Fruit fly (Drosophila melanogaster) whole organism, embryonic: ENCODE data around the gene Atf3.

Source experiments
- Antp ChIP-seq: fragments of 200-800 bp; sonication (Bioruptor generic); optimal IDR thresholded peaks from 3 replicates; lab custom pipeline; 2016; ENCODE audit warnings: missing biosample characterization, missing genetic modification characterization
- B-H2 ChIP-seq: fragments of 200-800 bp; sonication (Bioruptor generic); optimal IDR thresholded peaks from 2 replicates; lab custom pipeline; 2018; ENCODE audit warnings: missing biosample characterization, mild to moderate bottlenecking, missing genetic modification characterization
- BEAF-32 ChIP-seq: fragments of 200-800 bp; sonication (Bioruptor generic); optimal IDR thresholded peaks from 3 replicates; lab custom pipeline; 2017; ENCODE audit warnings: missing biosample characterization, missing genetic modification characterization, mild to moderate bottlenecking, moderate library complexity, missing genetic modification reagents
- CG11696 ChIP-seq: fragments of 200-800 bp; sonication (Bioruptor generic); IDR thresholded peaks from 2 replicates; pipeline ENCODE4 v1.3.6; 2022; ENCODE audit warnings: missing biosample characterization, missing genetic modification characterization
- CG12071 ChIP-seq: fragments of 200-800 bp; sonication (Bioruptor generic); optimal IDR thresholded peaks from 3 replicates; lab custom pipeline; 2018; ENCODE audit warnings: missing biosample characterization, mild to moderate bottlenecking, missing genetic modification characterization
- CG12219 ChIP-seq: fragments of 200-800 bp; sonication (Bioruptor generic); optimal IDR thresholded peaks from 3 replicates; lab custom pipeline; 2018; ENCODE audit warnings: missing biosample characterization, mild to moderate bottlenecking, missing genetic modification characterization
- CG14014 ChIP-seq: fragments of 200-800 bp; sonication (Bioruptor generic); IDR thresholded peaks from 2 replicates; pipeline ENCODE4 v1.3.6; 2022; ENCODE audit warnings: missing biosample characterization, missing genetic modification characterization
- CG1602 ChIP-seq: fragments of 200-800 bp; sonication (Bioruptor generic); optimal IDR thresholded peaks from 3 replicates; lab custom pipeline; 2016; ENCODE audit warnings: missing biosample characterization, missing genetic modification characterization
- CG17802 ChIP-seq: fragments of 200-800 bp; sonication (Bioruptor generic); optimal IDR thresholded peaks from 2 replicates; lab custom pipeline; 2018; ENCODE audit warnings: missing biosample characterization, mild to moderate bottlenecking, missing genetic modification characterization, moderate library complexity
- CG2116 ChIP-seq: fragments of 200-800 bp; sonication (Bioruptor generic); optimal IDR thresholded peaks from 3 replicates; lab custom pipeline; 2018; ENCODE audit warnings: missing biosample characterization, mild to moderate bottlenecking, missing genetic modification characterization
- CG30403 ChIP-seq: fragments of 200-800 bp; sonication (Bioruptor generic); optimal IDR thresholded peaks from 3 replicates; lab custom pipeline; 2016; ENCODE audit warnings: missing biosample characterization, missing genetic modification characterization
- CG3065 ChIP-seq: fragments of 200-800 bp; sonication (Bioruptor generic); optimal IDR thresholded peaks from 2 replicates; lab custom pipeline; 2016; ENCODE audit warnings: missing biosample characterization, missing genetic modification characterization
- CG31388 ChIP-seq: fragments of 200-800 bp; sonication (Bioruptor generic); optimal IDR thresholded peaks from 2 replicates; lab custom pipeline; 2016; ENCODE audit warnings: missing biosample characterization, missing genetic modification characterization
- CG42726 ChIP-seq: fragments of 200-800 bp; sonication (Bioruptor generic); IDR thresholded peaks from 2 replicates; pipeline ENCODE4 v1.3.6; 2022; ENCODE audit warnings: missing biosample characterization, missing genetic modification characterization; ENCODE audit not compliant: partially characterized antibody
- CG7556 ChIP-seq: fragments of 200-800 bp; sonication (Bioruptor generic); optimal IDR thresholded peaks from 2 replicates; lab custom pipeline; 2017; ENCODE audit warnings: missing biosample characterization, mild to moderate bottlenecking, missing genetic modification characterization
- CG7786 ChIP-seq: fragments of 200-800 bp; sonication (Bioruptor generic); optimal IDR thresholded peaks from 2 replicates; lab custom pipeline; 2016; ENCODE audit warnings: missing biosample characterization, missing genetic modification characterization
- CG8089 ChIP-seq: fragments of 200-800 bp; sonication (Bioruptor generic); optimal IDR thresholded peaks from 3 replicates; lab custom pipeline; 2016; ENCODE audit warnings: missing biosample characterization, missing genetic modification characterization
- CG8944 ChIP-seq: fragments of 200-800 bp; sonication (Bioruptor generic); optimal IDR thresholded peaks from 3 replicates; lab custom pipeline; 2016; ENCODE audit warnings: missing biosample characterization, missing genetic modification characterization
- D ChIP-seq, 2 experiments: fragments of 200-800 bp in 1 of 2; fragments of >200 bp in 1 of 2; sonication (Bioruptor generic) in 1 of 2; optimal IDR thresholded peaks; 2 replicates in 1 of 2; 3 replicates in 1 of 2; lab custom pipeline; 2017; ENCODE audit warnings: mild to moderate bottlenecking in 1 of 2, missing biosample characterization in 1 of 2, missing genetic modification characterization in 1 of 2, missing genetic modification reagents in 1 of 2
- E2f1 ChIP-seq: fragments of 200-800 bp; sonication (Bioruptor generic); IDR thresholded peaks from 2 replicates; pipeline ENCODE4 v1.3.6; 2022; ENCODE audit warnings: missing biosample characterization, missing genetic modification characterization
- E2f2 ChIP-seq: fragments of 200-800 bp; sonication (Bioruptor generic); IDR thresholded peaks from 2 replicates; pipeline ENCODE4 v1.3.6; 2022; ENCODE audit warnings: missing biosample characterization, missing genetic modification characterization
- GATAe ChIP-seq: fragments of 200-800 bp; sonication (Bioruptor generic); conservative IDR thresholded peaks from 2 replicates; pipeline ENCODE4 v1.3.6; 2022; ENCODE audit warnings: missing biosample characterization, missing genetic modification characterization
- H15 ChIP-seq: fragments of 200-800 bp; sonication (Bioruptor generic); IDR thresholded peaks from 3 replicates; pipeline ENCODE4 v1.3.6; 2022; ENCODE audit warnings: missing biosample characterization, missing genetic modification characterization
- H2.0 ChIP-seq: fragments of 200-800 bp; sonication (Bioruptor generic); IDR thresholded peaks from 2 replicates; pipeline ENCODE4 v1.3.6; 2022; ENCODE audit warnings: missing biosample characterization, missing genetic modification characterization
- HmgZ ChIP-seq: fragments of 200-800 bp; sonication (Bioruptor generic); optimal IDR thresholded peaks from 2 replicates; lab custom pipeline; 2018; ENCODE audit warnings: missing biosample characterization, mild to moderate bottlenecking, missing genetic modification characterization
- Med ChIP-seq: fragments of 200-800 bp; sonication (Bioruptor generic); peaks from one replicate; lab custom pipeline; 2016; ENCODE audit warnings: missing biosample characterization, missing genetic modification characterization, mild to moderate bottlenecking, inconsistent platforms, moderate library complexity
- Optix ChIP-seq: fragments of 200-800 bp; sonication (Bioruptor generic); IDR thresholded peaks from 3 replicates; pipeline ENCODE4 v1.3.6; 2022; ENCODE audit warnings: missing biosample characterization, missing genetic modification characterization
- Ptx1 ChIP-seq: fragments of 200-800 bp; sonication (Bioruptor generic); IDR thresholded peaks from 2 replicates; pipeline ENCODE4 v1.3.6; 2022; ENCODE audit warnings: missing biosample characterization, missing genetic modification characterization
- Sry-δ ChIP-seq: fragments of 200-800 bp; sonication (Bioruptor generic); optimal IDR thresholded peaks from 2 replicates; lab custom pipeline; 2016; ENCODE audit warnings: missing biosample characterization, missing genetic modification characterization
- ab ChIP-seq: fragments of 200-800 bp; sonication (Bioruptor generic); optimal IDR thresholded peaks from 2 replicates; lab custom pipeline; 2016; ENCODE audit warnings: missing biosample characterization, missing genetic modification characterization
- ato ChIP-seq: fragments of 200-800 bp; sonication (Bioruptor generic); IDR thresholded peaks from 2 replicates; pipeline ENCODE4 v1.3.6; 2022; ENCODE audit warnings: missing biosample characterization, missing genetic modification characterization; ENCODE audit not compliant: partially characterized antibody
- chinmo ChIP-seq: fragments of 200-800 bp; sonication (Bioruptor generic); IDR thresholded peaks from 4 replicates; pipeline ENCODE4 v1.3.6; 2022; ENCODE audit warnings: missing biosample characterization, missing genetic modification characterization; ENCODE audit not compliant: partially characterized antibody
- dan ChIP-seq: fragments of 200-800 bp; sonication (Bioruptor generic); IDR thresholded peaks from 2 replicates; pipeline ENCODE4 v1.3.6; 2022; ENCODE audit warnings: missing biosample characterization, missing genetic modification characterization
- danr ChIP-seq: fragments of 200-800 bp; sonication (Bioruptor generic); IDR thresholded peaks from 2 replicates; pipeline ENCODE4 v1.3.6; 2022; ENCODE audit warnings: missing biosample characterization, missing genetic modification characterization
- emc ChIP-seq: fragments of 200-800 bp; sonication (Bioruptor generic); optimal IDR thresholded peaks from 2 replicates; lab custom pipeline; 2016; ENCODE audit warnings: missing biosample characterization, missing genetic modification characterization
- gfzf ChIP-seq: fragments of 200-800 bp; sonication (Bioruptor generic); optimal IDR thresholded peaks from 2 replicates; lab custom pipeline; 2016; ENCODE audit warnings: missing biosample characterization, mild to moderate bottlenecking, missing genetic modification characterization, moderate library complexity
- ham ChIP-seq: fragments of 200-800 bp; sonication (Bioruptor generic); IDR thresholded peaks from 2 replicates; pipeline ENCODE4 v1.3.6; 2022; ENCODE audit warnings: missing biosample characterization, missing genetic modification characterization
- hth ChIP-seq: fragments of >200 bp; optimal IDR thresholded peaks from 2 replicates; lab custom pipeline; 2017; ENCODE audit warnings: inconsistent platforms
- jing ChIP-seq: fragments of 200-800 bp; sonication (Bioruptor generic); optimal IDR thresholded peaks from 2 replicates; lab custom pipeline; 2018; ENCODE audit warnings: missing biosample characterization, mild to moderate bottlenecking, missing genetic modification characterization
- lilli ChIP-seq: fragments of 200-800 bp; sonication (Bioruptor generic); optimal IDR thresholded peaks from 3 replicates; lab custom pipeline; 2016; ENCODE audit warnings: missing biosample characterization, missing genetic modification characterization
- maf-S ChIP-seq: fragments of 200-800 bp; sonication (Bioruptor generic); optimal IDR thresholded peaks from 2 replicates; lab custom pipeline; 2016; ENCODE audit warnings: missing biosample characterization, missing genetic modification characterization
- nerfin-2 ChIP-seq: fragments of 200-800 bp; sonication (Bioruptor generic); IDR thresholded peaks from 2 replicates; pipeline ENCODE4 v1.3.6; 2022; ENCODE audit warnings: missing biosample characterization, missing genetic modification characterization; ENCODE audit not compliant: partially characterized antibody
- onecut ChIP-seq: fragments of 200-800 bp; sonication (Bioruptor generic); IDR thresholded peaks from 2 replicates; pipeline ENCODE4 v1.3.6; 2022; ENCODE audit warnings: missing biosample characterization, missing genetic modification characterization
- peb ChIP-seq: fragments of 200-800 bp; sonication (Bioruptor generic); IDR thresholded peaks from 2 replicates; pipeline ENCODE4 v1.3.6; 2022; ENCODE audit warnings: missing biosample characterization, missing genetic modification characterization
- rib ChIP-seq: fragments of 200-800 bp; sonication (Bioruptor generic); IDR thresholded peaks from 2 replicates; pipeline ENCODE4 v1.3.6; 2022; ENCODE audit warnings: missing biosample characterization, missing genetic modification characterization
- slbo ChIP-seq: fragments of 200-800 bp; sonication (Bioruptor generic); IDR thresholded peaks from 2 replicates; pipeline ENCODE4 v1.3.6; 2022; ENCODE audit warnings: missing biosample characterization, missing genetic modification characterization
- sob ChIP-seq: fragments of 200-800 bp; sonication (Bioruptor generic); IDR thresholded peaks from 2 replicates; pipeline ENCODE4 v1.3.6; 2022; ENCODE audit warnings: missing biosample characterization, missing genetic modification characterization
- stwl ChIP-seq: fragments of 200-800 bp; sonication (Bioruptor generic); optimal IDR thresholded peaks from 3 replicates; lab custom pipeline; 2018; ENCODE audit warnings: missing biosample characterization, mild to moderate bottlenecking, missing genetic modification characterization, moderate library complexity
- tgo ChIP-seq: fragments of 200-800 bp; sonication (Bioruptor generic); IDR thresholded peaks from 3 replicates; pipeline ENCODE4 v1.3.6; 2022; ENCODE audit warnings: missing biosample characterization, missing genetic modification characterization
- trem ChIP-seq: fragments of 200-800 bp; optimal IDR thresholded peaks from 3 replicates; lab custom pipeline; 2019; ENCODE audit warnings: missing biosample characterization, mild to moderate bottlenecking, missing genetic modification characterization, moderate library complexity
- trh ChIP-seq: fragments of 200-800 bp; sonication (Bioruptor generic); optimal IDR thresholded peaks from 2 replicates; lab custom pipeline; 2016; ENCODE audit warnings: missing biosample characterization, missing genetic modification characterization
- wor ChIP-seq: fragments of 200-800 bp; sonication (Bioruptor generic); IDR thresholded peaks from 2 replicates; pipeline ENCODE4 v1.3.6; 2022; ENCODE audit warnings: missing biosample characterization, missing genetic modification characterization

The Atf3 gene

dm6 chrX:1322214-1322613, 47.1 kb upstream of the Atf3 start, which contains the start of gene DAAM (continued):
- TF ChIP-seq CG14014 (GFP tag; lab: Robert Waterston, UW) (no peak), hth (lab: Kevin White, UChicago) (no peak), lilli (no peak), CG8944 (GFP tag; lab: Kevin White, UChicago) (peak; percentile 18), chinmo (GFP tag; lab: Robert Waterston, UW) (no peak), ab (GFP tag; lab: Kevin White, UChicago) (no peak), CG12071 (no peak), ato (GFP tag; lab: Robert Waterston, UW) (0 out of 2 replicates have a peak, but pooled peaks have one; percentile 20), H2.0 (GFP tag; lab: Robert Waterston, UW) (no peak), Optix (GFP tag; lab: Robert Waterston, UW) (no peak), CG8089 (GFP tag; lab: Kevin White, UChicago) (peak; percentile 7), CG30403 (no peak), CG7786 (peak; percentile 8), E2f1 (GFP tag; lab: Robert Waterston, UW) (peak; percentile 53), H15 (GFP tag; lab: Robert Waterston, UW) (peak; percentile 27; the same call in 1 of the 3 replicates), E2f2 (GFP tag; lab: Robert Waterston, UW) (peak; percentile 86), D (optimal IDR thresholded peaks at IDR 0.05; lab: Kevin White, UChicago) (no peak), D (GFP tag; optimal IDR thresholded peaks at IDR 0.05; lab: Kevin White, UChicago) (no peak), tgo (GFP tag; lab: Robert Waterston, UW) (no peak), CG42726 (peak; percentile 52; the same call in 1 of the 2 replicates), maf-S (GFP tag; lab: Kevin White, UChicago) (no peak), trem (tag; lab: Kevin White, UChicago) (peak; percentile 62), Sry-δ (GFP tag; lab: Kevin White, UChicago) (no peak), CG31388 (GFP tag; lab: Kevin White, UChicago) (no peak), sob (GFP tag; lab: Robert Waterston, UW) (peak; percentile 69), ham (GFP tag; lab: Robert Waterston, UW) (no peak), CG2116 (GFP tag; lab: Kevin White, UChicago) (peak; percentile 59), CG12219 (GFP tag; lab: Kevin White, UChicago) (no peak), stwl (tag; lab: Kevin White, UChicago) (peak; percentile 82), Antp (GFP tag; lab: Kevin White, UChicago) (peak; percentile 21), wor (GFP tag; lab: Robert Waterston, UW) (no peak), nerfin-2 (peak; percentile 59; the same call in 1 of the 2 replicates), onecut (no peak), Med (peak; percentile 95), peb (GFP tag; lab: Robert Waterston, UW) (no peak), emc (GFP tag; lab: Kevin White, UChicago) (peak; percentile 29), gfzf (GFP tag; lab: Kevin White, UChicago) (peak; percentile 59), dan (no peak), jing (GFP tag; lab: Kevin White, UChicago) (no peak), CG11696 (GFP tag; lab: Robert Waterston, UW) (no peak), BEAF-32 (GFP tag; lab: Kevin White, UChicago) (peak; percentile 56), danr (GFP tag; lab: Robert Waterston, UW) (no peak), B-H2 (GFP tag; lab: Kevin White, UChicago) (no peak), Ptx1 (GFP tag; lab: Robert Waterston, UW) (no peak), slbo (GFP tag; lab: Robert Waterston, UW) (peak; percentile 56), CG1602 (no peak), CG3065 (GFP tag; lab: Kevin White, UChicago) (no peak), rib (GFP tag; lab: Robert Waterston, UW) (peak; percentile 58; the same call in 1 of the 2 replicates), trh (no peak), GATAe (peak; percentile 70), CG17802 (tag; lab: Kevin White, UChicago) (no peak), CG7556 (GFP tag; lab: Kevin White, UChicago) (no peak), HmgZ (peak; percentile 85)
